Worm (Caenorhabditis elegans): ENCODE results near the gene Y97E10AL.1.

DNA sequence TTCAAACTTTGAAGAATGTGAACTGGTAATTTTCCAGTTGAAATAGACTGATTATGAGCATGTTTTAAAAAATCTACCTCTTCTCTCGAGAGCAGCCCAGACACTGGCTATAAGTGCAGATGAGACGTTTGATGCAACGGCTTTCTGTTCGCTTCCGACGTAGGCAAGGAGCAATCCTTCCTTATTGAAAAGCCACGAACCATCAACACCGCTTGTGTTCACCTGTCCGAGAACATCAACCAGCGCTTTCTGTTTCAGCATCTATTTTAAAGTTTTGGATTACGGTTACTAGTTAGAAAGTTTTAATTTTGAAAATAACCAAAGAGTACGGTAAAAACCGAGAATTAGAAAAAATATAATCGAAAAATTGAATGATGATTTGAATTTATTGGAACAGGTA lies 24.9 kb downstream of the Y97E10AL.1 start, which contains the start of gene lmtr-2:
- TF ChIP-seq ztf-23 (GFP tag; IDR thresholded peaks at IDR 0.05) (no peak), ref-1 (GFP tag; conservative IDR thresholded peaks at IDR 0.05) (no peak), T22C8.4 (GFP tag; IDR thresholded peaks at IDR 0.05) (no peak)

Data from whole organism, midembryonic.